Fruit fly (Drosophila melanogaster) whole organism, embryonic: ENCODE data around the gene CG46460.

ENCODE experiments used
- ATbp ChIP-seq: fragments of 200-800 bp; sonication (Bioruptor generic); optimal IDR thresholded peaks from 2 replicates; lab custom pipeline; 2017; ENCODE audit warnings: missing biosample characterization, mild to moderate bottlenecking, missing genetic modification characterization, missing genetic modification reagents
- Antp ChIP-seq: fragments of 200-800 bp; sonication (Bioruptor generic); optimal IDR thresholded peaks from 3 replicates; lab custom pipeline; 2016; ENCODE audit warnings: missing biosample characterization, missing genetic modification characterization
- CG11093 ChIP-seq: fragments of 200-800 bp; sonication (Bioruptor generic); IDR thresholded peaks from 3 replicates; pipeline ENCODE4 v1.3.6; 2022; ENCODE audit warnings: missing biosample characterization, missing genetic modification characterization
- CG12299 ChIP-seq: fragments of 200-800 bp; sonication (Bioruptor generic); optimal IDR thresholded peaks from 2 replicates; lab custom pipeline; 2018; ENCODE audit warnings: missing biosample characterization, mild to moderate bottlenecking, missing genetic modification characterization
- CG15479 ChIP-seq: fragments of 200-800 bp; sonication (Bioruptor generic); optimal IDR thresholded peaks from 3 replicates; lab custom pipeline; 2019; ENCODE audit warnings: missing biosample characterization, mild to moderate bottlenecking, missing genetic modification characterization, moderate library complexity
- CG16813 ChIP-seq: fragments of 200-800 bp; sonication (Bioruptor generic); IDR thresholded peaks from 3 replicates; pipeline ENCODE4 v1.3.6; 2022; ENCODE audit warnings: missing biosample characterization, missing genetic modification characterization; ENCODE audit not compliant: partially characterized antibody
- CG17361 ChIP-seq: fragments of 200-800 bp; sonication (Bioruptor generic); IDR thresholded peaks from 3 replicates; pipeline ENCODE4 v1.3.6; 2022; ENCODE audit warnings: missing biosample characterization, missing genetic modification characterization
- CG18262 ChIP-seq: fragments of 200-800 bp; optimal IDR thresholded peaks from 3 replicates; lab custom pipeline; 2019; ENCODE audit warnings: missing biosample characterization, mild to moderate bottlenecking, missing genetic modification characterization, moderate library complexity
- CG18619 ChIP-seq: fragments of 200-800 bp; sonication (Bioruptor generic); optimal IDR thresholded peaks from 3 replicates; lab custom pipeline; 2017; ENCODE audit warnings: missing biosample characterization, mild to moderate bottlenecking, missing genetic modification characterization
- CG30431 ChIP-seq: fragments of 200-800 bp; sonication (Bioruptor generic); optimal IDR thresholded peaks from 2 replicates; lab custom pipeline; 2017; ENCODE audit warnings: missing biosample characterization, missing genetic modification characterization
- CG3163 ChIP-seq: fragments of 200-800 bp; sonication (Bioruptor generic); optimal IDR thresholded peaks from 3 replicates; lab custom pipeline; 2016; ENCODE audit warnings: missing biosample characterization, missing genetic modification characterization
- CG3995 ChIP-seq: fragments of 200-800 bp; sonication (Bioruptor generic); optimal IDR thresholded peaks from 3 replicates; lab custom pipeline; 2016; ENCODE audit warnings: missing biosample characterization, missing genetic modification characterization
- CG4282 ChIP-seq: fragments of 200-800 bp; sonication (Bioruptor generic); optimal IDR thresholded peaks from 2 replicates; lab custom pipeline; 2016; ENCODE audit warnings: missing biosample characterization, missing genetic modification characterization
- CG4617 ChIP-seq: fragments of 200-800 bp; sonication (Bioruptor generic); optimal IDR thresholded peaks from 3 replicates; lab custom pipeline; 2016; ENCODE audit warnings: missing biosample characterization, missing genetic modification characterization, borderline replicate concordance
- CG4854 ChIP-seq: fragments of 200-800 bp; sonication (Bioruptor generic); optimal IDR thresholded peaks from 2 replicates; lab custom pipeline; 2016; ENCODE audit warnings: missing biosample characterization, missing genetic modification characterization, inconsistent platforms
- CG6254 ChIP-seq: fragments of 200-800 bp; sonication (Bioruptor generic); optimal IDR thresholded peaks from 3 replicates; lab custom pipeline; 2017; ENCODE audit warnings: mild to moderate bottlenecking, missing biosample characterization, missing genetic modification reagents, missing genetic modification characterization
- CG6272 ChIP-seq: fragments of 200-800 bp; sonication (Bioruptor generic); IDR thresholded peaks from 2 replicates; pipeline ENCODE4 v1.3.6; 2022; ENCODE audit warnings: missing biosample characterization, missing genetic modification characterization
- CG7928 ChIP-seq: fragments of 200-800 bp; sonication (Bioruptor generic); optimal IDR thresholded peaks from 2 replicates; lab custom pipeline; 2017; ENCODE audit warnings: missing biosample characterization, mild to moderate bottlenecking, missing genetic modification characterization
- CG8478 ChIP-seq: fragments of >200 bp; optimal IDR thresholded peaks from 2 replicates; lab custom pipeline; 2018
- CG8924 ChIP-seq: fragments of 200-800 bp; optimal IDR thresholded peaks from 3 replicates; lab custom pipeline; 2019; ENCODE audit warnings: missing biosample characterization, mild to moderate bottlenecking, missing genetic modification characterization, moderate library complexity
- CTCF ChIP-seq: fragments of 200-800 bp; sonication (Bioruptor generic); optimal IDR thresholded peaks from 2 replicates; lab custom pipeline; 2017; ENCODE audit warnings: missing biosample characterization, mild to moderate bottlenecking, missing genetic modification characterization, moderate library complexity
- Deaf1 ChIP-seq: fragments of 200-800 bp; optimal IDR thresholded peaks from 3 replicates; lab custom pipeline; 2019; ENCODE audit warnings: missing biosample characterization, mild to moderate bottlenecking, missing genetic modification characterization, moderate library complexity
- Hmx ChIP-seq: fragments of 200-800 bp; sonication (Bioruptor generic); optimal IDR thresholded peaks from 2 replicates; lab custom pipeline; 2016; ENCODE audit warnings: missing biosample characterization, missing genetic modification characterization
- Hr39 ChIP-seq: fragments of >200 bp; optimal IDR thresholded peaks from 2 replicates; lab custom pipeline; 2017
- Hr78 ChIP-seq, 2 experiments: fragments of 200-800 bp in 1 of 2; fragments of >200 bp in 1 of 2; sonication (Bioruptor generic) in 1 of 2; optimal IDR thresholded peaks; 2 replicates each; lab custom pipeline; 2017 to 2019; ENCODE audit warnings: missing biosample characterization in 2 of 2, missing genetic modification characterization in 2 of 2, mild to moderate bottlenecking in 1 of 2, moderate library complexity in 1 of 2
- Jarid2 ChIP-seq: fragments of 200-800 bp; sonication (Bioruptor generic); optimal IDR thresholded peaks from 3 replicates; lab custom pipeline; 2017; ENCODE audit warnings: mild to moderate bottlenecking, missing biosample characterization, missing genetic modification reagents, missing genetic modification characterization
- Mes4 ChIP-seq: fragments of 200-800 bp; sonication (Bioruptor generic); optimal IDR thresholded peaks from 2 replicates; lab custom pipeline; 2016; ENCODE audit warnings: missing biosample characterization, missing genetic modification characterization
- NFAT ChIP-seq: fragments of 200-800 bp; sonication (Bioruptor generic); IDR thresholded peaks from 2 replicates; pipeline ENCODE4 v1.3.6; 2022; ENCODE audit warnings: missing biosample characterization, missing genetic modification characterization
- abd-A ChIP-seq: fragments of 200-800 bp; sonication (Bioruptor generic); optimal IDR thresholded peaks from 3 replicates; lab custom pipeline; 2019; ENCODE audit warnings: missing biosample characterization, mild to moderate bottlenecking, missing genetic modification characterization, moderate library complexity
- ac ChIP-seq: fragments of 200-800 bp; sonication (Bioruptor generic); optimal IDR thresholded peaks from 3 replicates; lab custom pipeline; 2017; ENCODE audit warnings: missing biosample characterization, mild to moderate bottlenecking, missing genetic modification characterization
- cg ChIP-seq: fragments of 200-800 bp; sonication (Bioruptor generic); optimal IDR thresholded peaks from 3 replicates; lab custom pipeline; 2019; ENCODE audit warnings: missing biosample characterization, mild to moderate bottlenecking, missing genetic modification characterization, moderate library complexity
- da ChIP-seq: fragments of 200-800 bp; sonication (Bioruptor generic); optimal IDR thresholded peaks from 2 replicates; lab custom pipeline; 2016; ENCODE audit warnings: missing biosample characterization, missing genetic modification characterization
- danr ChIP-seq: fragments of 200-800 bp; sonication (Bioruptor generic); IDR thresholded peaks from 2 replicates; pipeline ENCODE4 v1.3.6; 2022; ENCODE audit warnings: missing biosample characterization, missing genetic modification characterization
- dysf ChIP-seq: fragments of 200-800 bp; sonication (Bioruptor generic); IDR thresholded peaks from 3 replicates; pipeline ENCODE4 v1.3.6; 2022; ENCODE audit warnings: missing biosample characterization, missing genetic modification characterization
- emc ChIP-seq: fragments of 200-800 bp; sonication (Bioruptor generic); optimal IDR thresholded peaks from 2 replicates; lab custom pipeline; 2016; ENCODE audit warnings: missing biosample characterization, missing genetic modification characterization
- fu2 ChIP-seq: fragments of 200-800 bp; sonication (Bioruptor generic); optimal IDR thresholded peaks from 2 replicates; lab custom pipeline; 2016; ENCODE audit warnings: missing biosample characterization, missing genetic modification characterization
- gfzf ChIP-seq: fragments of 200-800 bp; sonication (Bioruptor generic); optimal IDR thresholded peaks from 2 replicates; lab custom pipeline; 2016; ENCODE audit warnings: missing biosample characterization, mild to moderate bottlenecking, missing genetic modification characterization, moderate library complexity
- ind ChIP-seq: fragments of 200-800 bp; sonication (Bioruptor generic); optimal IDR thresholded peaks from 3 replicates; lab custom pipeline; 2016; ENCODE audit warnings: missing biosample characterization, missing genetic modification characterization
- jigr1 ChIP-seq: fragments of 200-800 bp; sonication (Bioruptor generic); IDR thresholded peaks from 3 replicates; pipeline ENCODE4 v1.3.6; 2022; ENCODE audit warnings: missing biosample characterization, missing genetic modification characterization
- jing ChIP-seq: fragments of 200-800 bp; sonication (Bioruptor generic); optimal IDR thresholded peaks from 2 replicates; lab custom pipeline; 2018; ENCODE audit warnings: missing biosample characterization, mild to moderate bottlenecking, missing genetic modification characterization
- ken ChIP-seq: fragments of 200-800 bp; sonication (Bioruptor generic); IDR thresholded peaks from 3 replicates; pipeline ENCODE4 v1.3.6; 2022; ENCODE audit warnings: missing biosample characterization, missing genetic modification characterization
- nau ChIP-seq: fragments of 200-800 bp; sonication (Bioruptor generic); optimal IDR thresholded peaks from 3 replicates; lab custom pipeline; 2017; ENCODE audit warnings: missing biosample characterization, mild to moderate bottlenecking, missing genetic modification characterization, missing genetic modification reagents
- repo ChIP-seq: fragments of 200-800 bp; sonication (Bioruptor generic); optimal IDR thresholded peaks from 2 replicates; lab custom pipeline; 2016; ENCODE audit warnings: missing biosample characterization, missing genetic modification characterization
- ro ChIP-seq: fragments of 200-800 bp; sonication (Bioruptor generic); IDR thresholded peaks from 2 replicates; pipeline ENCODE4 v1.3.6; 2022; ENCODE audit warnings: missing biosample characterization, missing genetic modification characterization
- sc ChIP-seq, 3 experiments: fragments of >200 bp in 2 of 3; fragments of 200-800 bp in 1 of 3; sonication (Bioruptor generic) in 1 of 3; optimal IDR thresholded peaks; 2 replicates in 2 of 3; 3 replicates in 1 of 3; lab custom pipeline; 2017; ENCODE audit warnings: mild to moderate bottlenecking in 1 of 3, missing biosample characterization in 1 of 3, missing genetic modification characterization in 1 of 3, missing genetic modification reagents in 1 of 3
- sens-2 ChIP-seq: fragments of 200-800 bp; sonication (Bioruptor generic); IDR thresholded peaks from 2 replicates; pipeline ENCODE4 v1.3.6; 2022; ENCODE audit warnings: missing biosample characterization, missing genetic modification characterization
- sna ChIP-seq: fragments of 200-800 bp; sonication (Bioruptor generic); IDR thresholded peaks from 2 replicates; pipeline ENCODE4 v1.3.6; 2022; ENCODE audit warnings: missing biosample characterization, missing genetic modification characterization; ENCODE audit not compliant: partially characterized antibody
- sr ChIP-seq: fragments of 200-800 bp; sonication (Bioruptor generic); IDR thresholded peaks from 3 replicates; pipeline ENCODE4 v1.3.6; 2022; ENCODE audit warnings: missing biosample characterization, missing genetic modification characterization
- vnd ChIP-seq: fragments of 200-800 bp; sonication (Bioruptor generic); IDR thresholded peaks from 3 replicates; pipeline ENCODE4 v1.3.6; 2022; ENCODE audit warnings: missing biosample characterization, missing genetic modification characterization; ENCODE audit not compliant: partially characterized antibody
- wor ChIP-seq: fragments of 200-800 bp; sonication (Bioruptor generic); IDR thresholded peaks from 2 replicates; pipeline ENCODE4 v1.3.6; 2022; ENCODE audit warnings: missing biosample characterization, missing genetic modification characterization
- zen2 ChIP-seq: fragments of 200-800 bp; sonication (Bioruptor generic); IDR thresholded peaks from 3 replicates; pipeline ENCODE4 v1.3.6; 2022; ENCODE audit warnings: missing biosample characterization, missing genetic modification characterization; ENCODE audit not compliant: partially characterized antibody

Gene CG46460

dm6 chr3L:4230357-4230901 is 3.3 kb upstream of the CG46460 start (continued):
- peak; percentile 64 for TF ChIP-seq Deaf1
- TF ChIP-seq repo, result peak; percentile 93
- peak; percentile 95 for TF ChIP-seq CG6254 (GFP tag; lab: Kevin White, UChicago)
- peak; percentile 98 for TF ChIP-seq CG18262 (tag; lab: Kevin White, UChicago)
- TF ChIP-seq Hmx (GFP tag; lab: Kevin White, UChicago), result peak; percentile 70
- peak; percentile 89 for TF ChIP-seq CG18619 (GFP tag; lab: Kevin White, UChicago)
- peak; percentile 76 for TF ChIP-seq da (GFP tag; lab: Kevin White, UChicago)
- TF ChIP-seq CG3163 (GFP tag; lab: Kevin White, UChicago), result peak; percentile 69
- TF ChIP-seq Jarid2 (GFP tag; lab: Kevin White, UChicago), result peak; percentile 69
- TF ChIP-seq CG8478 (lab: Kevin White, UChicago), result peak; percentile 17
- TF ChIP-seq nau (GFP tag; lab: Kevin White, UChicago), result peak; percentile 84
- no peak for TF ChIP-seq vnd (GFP tag; lab: Robert Waterston, UW)
- TF ChIP-seq ro (GFP tag; lab: Robert Waterston, UW), result peak; percentile 75; the same call in 1 of the 2 replicates
- TF ChIP-seq jigr1 (GFP tag; lab: Robert Waterston, UW), result peak; percentile 89
- TF ChIP-seq NFAT (GFP tag; lab: Robert Waterston, UW), result no peak
- peak in 1 of 2 experiments; percentile 88 for TF ChIP-seq Hr78 (GFP tag; optimal IDR thresholded peaks at IDR 0.05; lab: Kevin White, UChicago)
- TF ChIP-seq jing, result peak; percentile 93
- peak; percentile 97 for TF ChIP-seq CG15479 (GFP tag; lab: Kevin White, UChicago)
- TF ChIP-seq Mes4 (GFP tag; lab: Kevin White, UChicago), result peak; percentile 95
- peak; percentile 87 for TF ChIP-seq sens-2 (GFP tag; lab: Robert Waterston, UW)
- peak; percentile 90 for TF ChIP-seq CG11093 (GFP tag; lab: Robert Waterston, UW)
- TF ChIP-seq CG6272 (GFP tag; lab: Robert Waterston, UW), result peak; percentile 78
- TF ChIP-seq ATbp, result peak; percentile 93
- peak; percentile 88 for TF ChIP-seq ind (GFP tag; lab: Kevin White, UChicago)
- peak; percentile 72 for TF ChIP-seq CG4282 (GFP tag; lab: Kevin White, UChicago)
- TF ChIP-seq danr (GFP tag; lab: Robert Waterston, UW), result peak; percentile 77
- peak; percentile 90 for TF ChIP-seq dysf (GFP tag; lab: Robert Waterston, UW)
- peak; percentile 26 for TF ChIP-seq CG3995 (GFP tag; lab: Kevin White, UChicago)
- peak; percentile 85 for TF ChIP-seq CG4854 (GFP tag; lab: Kevin White, UChicago)
- peak; percentile 68 for TF ChIP-seq fu2 (GFP tag; lab: Kevin White, UChicago)
- peak; percentile 94 for TF ChIP-seq CG30431 (GFP tag; lab: Kevin White, UChicago)
- TF ChIP-seq CG8924 (tag; lab: Kevin White, UChicago), result peak; percentile 96
- TF ChIP-seq Antp (GFP tag; lab: Kevin White, UChicago), result peak; percentile 89
- TF ChIP-seq gfzf (GFP tag; lab: Kevin White, UChicago), result peak; percentile 4
- peak; percentile 69 for TF ChIP-seq cg (GFP tag; lab: Kevin White, UChicago)
- no peak for TF ChIP-seq zen2 (GFP tag; lab: Robert Waterston, UW)
- no peak for TF ChIP-seq sna (GFP tag; lab: Robert Waterston, UW)
- peak; percentile 76 for TF ChIP-seq CG4617 (GFP tag; lab: Kevin White, UChicago)
- TF ChIP-seq CTCF (GFP tag; lab: Kevin White, UChicago), result peak; percentile 44
- no peak for TF ChIP-seq sc (optimal IDR thresholded peaks at IDR 0.05; lab: Kevin White, UChicago)
- peak; percentile 90 for TF ChIP-seq sc (GFP tag; optimal IDR thresholded peaks at IDR 0.05; lab: Kevin White, UChicago)
- TF ChIP-seq CG16813 (GFP tag; lab: Robert Waterston, UW), result no peak
- peak; percentile 73 for TF ChIP-seq abd-A (tag; lab: Kevin White, UChicago)
- TF ChIP-seq CG17361 (GFP tag; lab: Robert Waterston, UW), result peak; percentile 97
- TF ChIP-seq emc (GFP tag; lab: Kevin White, UChicago), result peak; percentile 62
- TF ChIP-seq CG7928 (GFP tag; lab: Kevin White, UChicago), result no peak
- TF ChIP-seq CG12299 (tag; lab: Kevin White, UChicago), result peak; percentile 80
- peak; percentile 96 for TF ChIP-seq ac (GFP tag; lab: Kevin White, UChicago)
- peak; percentile 83 for TF ChIP-seq ken (GFP tag; lab: Robert Waterston, UW)
- TF ChIP-seq sr, result 0 out of 3 replicates have a peak, but pooled peaks have one; percentile 29
- no peak for TF ChIP-seq Hr39
- TF ChIP-seq wor (GFP tag; lab: Robert Waterston, UW), result peak; percentile 91
